Worm (Caenorhabditis elegans) whole organism, early embryonic: ENCODE data around the gene nsy-4.

ENCODE experiments used
- ceh-36 ChIP-seq: sonication (generic microtip); optimal IDR thresholded peaks from 2 replicates; lab custom pipeline; 2016; ENCODE audit warnings: missing genetic modification characterization, inconsistent platforms, missing compliant biosample characterization
- scrt-1 ChIP-seq: fragments of 200-800 bp; sonication (Bioruptor generic); IDR thresholded peaks from 2 replicates; pipeline ENCODE4 v1.3.6; 2022; ENCODE audit warnings: missing genetic modification characterization, missing compliant biosample characterization
- sea-1 ChIP-seq: fragments of 200-800 bp; sonication (Bioruptor generic); conservative IDR thresholded peaks from 2 replicates; pipeline ENCODE4 v1.3.6; 2022; ENCODE audit warnings: missing genetic modification characterization, missing compliant biosample characterization
- tra-4 ChIP-seq: sonication (generic microtip); optimal IDR thresholded peaks from 2 replicates; lab custom pipeline; 2017; ENCODE audit warnings: missing genetic modification characterization, missing compliant biosample characterization

ce11 chrIV:2329540-2329939 is 6.5 kb downstream of the nsy-4 start, which contains the start of gene nhr-236:
- no peak for TF ChIP-seq ceh-36 (tag; lab: Kevin White, UChicago)
- no peak for TF ChIP-seq scrt-1 (GFP tag; lab: Robert Waterston, UW)
- no peak for TF ChIP-seq tra-4 (tag; lab: Kevin White, UChicago)
- no peak for TF ChIP-seq sea-1 (GFP tag; lab: Robert Waterston, UW)
